Worm (Caenorhabditis elegans): ENCODE data around the gene T22F3.2.
"Not testable (repeated sequence)": the region's sequence is repeated elsewhere in the genome, so short reads cannot be mapped to it uniquely, and the experiment has no call there.

T22F3.2 gene

DNA sequence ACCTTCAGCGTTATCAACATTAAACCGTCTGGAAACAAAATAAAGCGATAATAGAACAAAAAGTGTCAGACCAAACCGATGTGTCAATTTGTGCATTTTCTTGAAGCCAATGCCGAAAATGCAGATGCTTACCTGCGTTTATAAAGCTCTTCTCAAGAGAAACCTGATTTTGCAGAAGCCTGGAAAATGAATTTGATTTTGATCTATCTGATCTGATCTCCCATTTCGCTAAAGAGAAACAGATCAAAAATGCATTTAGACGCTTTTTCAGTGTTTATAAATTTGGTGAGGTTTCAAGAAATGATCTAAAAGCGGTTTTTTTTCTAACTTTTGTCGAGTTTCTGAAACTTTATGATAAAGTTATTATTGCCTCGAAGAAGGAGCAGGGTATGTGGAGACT lies 23.6 kb upstream of the T22F3.2 start, which contains the start of gene T24A6.16:
Gene T24A6.16 (minus strand): TSS at position 101 of the 400 bp plus-strand sequence.
- TF ChIP-seq W03F9.2, him-1, dao-5 (tag; optimal IDR thresholded peaks at IDR 0.05): not testable (repeated sequence)

DNA sequence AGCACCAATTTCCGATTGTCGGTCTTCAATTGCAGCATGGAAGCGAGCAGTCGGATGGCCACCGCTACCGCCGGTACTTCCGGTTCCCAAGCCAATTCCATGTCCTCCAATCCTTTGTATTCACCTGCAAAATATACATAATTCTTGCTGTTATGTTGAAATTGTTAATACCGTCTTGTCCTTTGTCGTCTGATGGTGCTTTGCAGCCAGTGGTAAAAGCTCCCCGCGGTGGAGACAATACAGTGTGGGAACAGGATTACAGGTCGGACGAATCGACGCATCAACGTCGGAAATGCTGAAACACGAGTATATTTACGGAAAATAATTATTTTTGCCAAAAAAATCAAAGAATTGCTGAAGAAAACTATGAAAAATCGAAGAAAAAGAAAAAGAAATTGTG lies 22.1 kb upstream of the T22F3.2 start, which contains the start of gene T24A6.17:
Gene T24A6.17 (minus strand): TSS at position 101 of the 400 bp plus-strand sequence.
- not testable (repeated sequence) for TF ChIP-seq dao-5, W03F9.2, him-1 (tag; optimal IDR thresholded peaks at IDR 0.05)

DNA sequence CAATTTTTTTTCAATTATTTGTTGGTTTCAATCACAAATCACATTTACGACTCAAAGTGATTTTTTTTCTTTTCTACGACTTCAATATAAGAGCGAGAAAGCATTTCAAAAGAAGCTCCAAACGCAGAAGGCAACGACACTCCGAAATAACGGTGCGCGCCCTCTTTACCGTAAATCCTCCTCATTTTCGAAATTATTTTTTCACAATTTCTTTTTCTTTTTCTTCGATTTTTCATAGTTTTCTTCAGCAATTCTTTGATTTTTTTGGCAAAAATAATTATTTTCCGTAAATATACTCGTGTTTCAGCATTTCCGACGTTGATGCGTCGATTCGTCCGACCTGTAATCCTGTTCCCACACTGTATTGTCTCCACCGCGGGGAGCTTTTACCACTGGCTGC lies 15.7 kb upstream of the T22F3.2 start, which contains the start of gene F40C5.2:
Gene F40C5.2 (plus strand): TSS at position 301 of the 400 bp plus-strand sequence.
- TF ChIP-seq dao-5, W03F9.2, him-1 (tag; optimal IDR thresholded peaks at IDR 0.05): not testable (repeated sequence)

DNA sequence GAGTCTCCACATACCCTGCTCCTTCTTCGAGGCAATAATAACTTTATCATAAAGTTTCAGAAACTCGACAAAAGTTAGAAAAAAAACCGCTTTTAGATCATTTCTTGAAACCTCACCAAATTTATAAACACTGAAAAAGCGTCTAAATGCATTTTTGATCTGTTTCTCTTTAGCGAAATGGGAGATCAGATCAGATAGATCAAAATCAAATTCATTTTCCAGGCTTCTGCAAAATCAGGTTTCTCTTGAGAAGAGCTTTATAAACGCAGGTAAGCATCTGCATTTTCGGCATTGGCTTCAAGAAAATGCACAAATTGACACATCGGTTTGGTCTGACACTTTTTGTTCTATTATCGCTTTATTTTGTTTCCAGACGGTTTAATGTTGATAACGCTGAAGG lies 14.0 kb upstream of the T22F3.2 start, which contains the start of gene F40C5.1:
Gene F40C5.1 (plus strand): TSS at position 301 of the 400 bp plus-strand sequence.
- TF ChIP-seq W03F9.2, dao-5, him-1 (tag; optimal IDR thresholded peaks at IDR 0.05): not testable (repeated sequence)

DNA sequence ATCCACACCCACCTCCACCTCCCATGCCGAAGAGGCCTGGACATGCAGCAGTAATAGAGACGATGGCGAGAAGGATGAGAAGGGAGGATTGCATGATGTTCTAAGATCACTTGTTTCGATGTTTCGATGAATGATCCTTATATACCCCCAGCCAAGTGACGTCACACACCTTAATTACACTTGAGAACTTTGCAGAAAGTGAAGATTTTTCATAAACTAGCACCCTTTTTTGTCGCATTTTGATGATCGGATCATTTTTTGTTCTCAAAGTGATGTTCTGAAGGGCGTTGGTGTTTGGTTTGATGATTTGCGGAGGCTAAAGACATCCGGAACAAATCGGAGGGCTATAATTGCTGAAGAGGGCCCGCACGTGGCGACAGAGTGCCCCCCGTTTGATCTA lies 10.7 kb upstream of the T22F3.2 start, which contains the start of gene grl-27:
Gene grl-27 (minus strand): TSS at position 101 of the 400 bp plus-strand sequence.
- TF ChIP-seq him-1 (tag; optimal IDR thresholded peaks at IDR 0.05) = no peak
- TF ChIP-seq dao-5 (tag; optimal IDR thresholded peaks at IDR 0.05) = no peak
- TF ChIP-seq W03F9.2 (tag; optimal IDR thresholded peaks at IDR 0.05) = no peak

DNA sequence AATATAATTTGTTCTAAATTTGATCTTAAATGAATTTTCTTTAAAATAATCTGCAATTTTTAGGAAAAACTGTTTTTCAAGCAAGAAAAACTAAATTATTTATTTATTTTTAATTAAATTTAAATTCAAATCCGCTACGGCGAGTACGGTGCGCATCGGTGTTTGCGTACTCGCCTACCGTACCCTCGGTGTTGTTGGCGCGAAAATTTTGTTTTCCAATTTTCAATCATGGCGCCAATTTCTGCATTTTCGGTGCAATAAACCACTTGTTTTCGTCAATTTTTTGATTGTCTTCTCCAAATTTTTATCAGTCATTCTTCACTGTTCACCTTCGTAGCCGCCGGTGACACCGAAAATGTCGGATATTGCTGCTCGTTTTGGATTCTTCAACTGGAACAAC lies 7.6 kb upstream of the T22F3.2 start, which contains the start of gene pygl-1:
Gene pygl-1 (plus strand): TSS at position 211 of the 400 bp plus-strand sequence.
- TF ChIP-seq W03F9.2 (tag; optimal IDR thresholded peaks at IDR 0.05) (peak; percentile 2), dao-5 (tag; optimal IDR thresholded peaks at IDR 0.05) (no peak), him-1 (tag; optimal IDR thresholded peaks at IDR 0.05) (no peak)

DNA sequence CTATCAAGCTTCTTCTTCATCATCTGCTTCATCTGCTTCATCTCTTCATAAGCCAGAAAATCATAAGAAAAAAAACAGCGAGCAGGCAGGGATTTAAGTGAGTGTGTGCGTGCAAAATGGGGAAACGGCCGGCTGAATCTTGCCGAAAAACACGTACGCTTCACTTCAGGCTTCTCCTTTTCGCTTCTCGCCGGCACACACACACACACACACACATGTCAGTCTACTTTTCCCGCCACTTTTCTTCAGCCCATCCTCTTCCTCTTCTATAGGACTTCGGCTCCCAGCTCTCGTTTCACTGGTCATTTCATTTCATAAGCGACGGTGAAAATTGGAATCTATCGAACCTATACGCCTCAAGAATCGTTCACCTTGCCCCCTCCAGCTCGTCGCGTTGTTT lies 7.2 kb upstream of the T22F3.2 start:
- no peak for TF ChIP-seq W03F9.2 (tag; optimal IDR thresholded peaks at IDR 0.05)
- TF ChIP-seq dao-5 (tag; optimal IDR thresholded peaks at IDR 0.05) = no peak
- TF ChIP-seq him-1 (tag; optimal IDR thresholded peaks at IDR 0.05) = no peak

DNA sequence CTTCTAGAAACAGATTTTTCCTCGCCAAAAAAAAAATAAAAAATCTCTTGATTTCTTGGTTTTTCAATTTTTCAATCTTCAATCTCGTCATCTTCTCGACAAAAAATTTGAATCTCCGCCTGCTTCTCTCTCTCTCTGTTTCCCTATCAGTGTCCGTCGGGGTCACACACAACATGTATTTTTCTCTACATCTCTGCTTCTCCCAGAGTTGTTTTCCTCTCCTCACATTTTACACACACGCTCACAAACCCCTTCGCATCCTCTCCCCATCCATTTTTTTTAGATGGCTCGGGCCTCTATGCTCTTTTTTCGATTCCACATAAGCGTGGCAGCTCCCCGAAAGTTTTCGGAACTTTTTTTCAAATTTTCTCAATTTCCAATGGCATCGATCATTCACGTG lies 6.6 kb upstream of the T22F3.2 start:
- TF ChIP-seq dao-5 (tag; optimal IDR thresholded peaks at IDR 0.05) (no peak), W03F9.2 (tag; optimal IDR thresholded peaks at IDR 0.05) (peak; percentile 42), him-1 (tag; optimal IDR thresholded peaks at IDR 0.05) (no peak)

DNA sequence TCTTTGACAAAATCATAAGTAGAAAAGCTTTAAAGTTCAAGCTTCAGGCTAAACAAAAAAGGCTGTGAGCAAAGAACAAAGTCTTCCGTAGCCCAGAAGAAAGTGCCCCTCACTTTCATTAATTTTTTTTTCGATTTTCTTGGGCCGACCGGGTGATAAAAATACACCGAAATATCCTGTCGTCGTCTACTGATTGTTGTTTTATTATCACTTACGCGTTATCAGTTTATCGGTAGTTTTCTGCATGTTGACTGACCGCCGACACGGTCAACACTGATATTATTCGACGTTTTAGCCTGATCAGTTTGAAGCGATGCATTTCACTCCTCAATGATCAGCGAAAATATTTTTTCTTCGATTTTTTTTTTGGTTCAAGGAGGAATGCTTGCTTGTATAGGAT lies 6.1 kb upstream of the T22F3.2 start:
- TF ChIP-seq dao-5 (tag; optimal IDR thresholded peaks at IDR 0.05) (no peak), W03F9.2 (tag; optimal IDR thresholded peaks at IDR 0.05) (no peak), him-1 (tag; optimal IDR thresholded peaks at IDR 0.05) (no peak)

DNA sequence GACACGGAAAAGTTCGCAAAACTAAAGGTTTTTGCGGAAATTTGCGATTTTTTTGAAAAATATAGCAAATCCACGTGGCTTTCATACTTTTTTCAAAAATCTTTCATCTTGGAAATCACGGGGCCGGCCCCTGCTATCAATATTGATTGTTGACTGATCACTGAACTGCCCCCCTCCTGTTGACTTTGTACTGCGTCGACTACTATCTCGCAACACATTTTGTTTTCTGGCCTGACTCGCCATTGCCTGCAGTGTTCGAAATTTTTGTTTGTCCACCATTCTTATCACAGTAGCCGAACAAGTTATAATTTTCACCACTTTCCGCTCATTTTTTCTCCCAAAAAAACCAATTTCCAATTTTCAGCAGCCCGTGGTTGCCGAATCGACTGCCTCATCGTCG lies 5.4 kb upstream of the T22F3.2 start:
- no peak for TF ChIP-seq dao-5 (tag; optimal IDR thresholded peaks at IDR 0.05)
- no peak for TF ChIP-seq W03F9.2 (tag; optimal IDR thresholded peaks at IDR 0.05)
- no peak for TF ChIP-seq him-1 (tag; optimal IDR thresholded peaks at IDR 0.05)

DNA sequence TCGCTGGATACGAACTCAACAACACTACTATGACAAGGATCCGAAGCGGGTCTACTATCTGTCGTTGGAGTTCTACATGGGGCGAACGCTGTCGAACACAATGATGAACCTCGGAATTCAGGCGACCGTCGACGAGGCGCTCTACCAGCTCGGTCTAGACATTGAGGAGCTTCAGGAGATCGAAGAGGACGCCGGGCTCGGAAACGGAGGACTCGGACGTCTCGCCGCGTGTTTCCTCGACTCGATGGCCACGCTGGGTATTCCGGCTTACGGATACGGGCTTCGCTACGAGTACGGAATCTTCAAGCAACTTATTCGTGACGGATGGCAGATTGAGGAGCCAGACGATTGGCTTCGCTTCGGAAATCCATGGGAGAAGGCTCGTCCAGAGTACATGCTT lies 4.8 kb upstream of the T22F3.2 start:
- TF ChIP-seq W03F9.2 (tag; optimal IDR thresholded peaks at IDR 0.05) (no peak), him-1 (tag; optimal IDR thresholded peaks at IDR 0.05) (no peak), dao-5 (tag; optimal IDR thresholded peaks at IDR 0.05) (no peak)

DNA sequence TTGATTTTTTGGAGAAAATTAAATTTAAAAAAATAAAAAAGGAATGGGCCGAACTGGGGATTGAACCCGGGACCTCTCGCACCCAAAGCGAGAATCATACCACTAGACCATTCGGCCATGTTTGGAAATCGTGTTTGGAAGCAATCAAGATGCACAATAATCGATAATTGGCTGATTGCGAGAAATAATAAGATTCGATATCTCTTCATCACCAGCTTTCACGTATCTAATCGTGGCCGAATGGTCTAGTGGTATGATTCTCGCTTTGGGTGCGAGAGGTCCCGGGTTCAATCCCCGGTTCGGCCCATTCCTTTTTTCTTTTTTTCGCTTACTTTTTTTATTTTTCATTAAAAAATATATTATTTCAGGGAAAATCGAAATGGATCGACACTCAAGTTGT lies 4.4 kb upstream of the T22F3.2 start:
- TF ChIP-seq W03F9.2 (tag; optimal IDR thresholded peaks at IDR 0.05) = peak; percentile 32
- TF ChIP-seq dao-5 (tag; optimal IDR thresholded peaks at IDR 0.05) = no peak

DNA sequence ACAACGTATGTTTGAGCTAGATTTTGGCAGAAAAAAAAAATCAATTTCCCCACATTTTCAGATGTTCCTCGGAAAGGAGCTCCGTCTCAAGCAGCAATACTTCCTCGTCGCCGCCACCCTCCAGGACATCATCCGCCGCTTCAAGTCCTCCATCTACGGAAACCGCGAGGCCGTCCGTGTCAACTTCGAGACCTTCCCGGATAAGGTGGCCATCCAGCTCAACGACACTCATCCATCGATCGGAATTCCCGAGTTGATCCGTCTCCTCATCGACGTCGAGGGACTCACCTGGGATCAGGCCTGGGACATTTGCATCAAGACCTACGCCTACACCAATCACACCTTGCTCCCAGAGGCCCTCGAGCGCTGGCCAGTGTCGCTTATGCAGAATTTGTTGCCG lies 3.8 kb upstream of the T22F3.2 start:
- TF ChIP-seq him-1 (tag; optimal IDR thresholded peaks at IDR 0.05) (no peak), dao-5 (tag; optimal IDR thresholded peaks at IDR 0.05) (no peak), W03F9.2 (tag; optimal IDR thresholded peaks at IDR 0.05) (no peak)

DNA sequence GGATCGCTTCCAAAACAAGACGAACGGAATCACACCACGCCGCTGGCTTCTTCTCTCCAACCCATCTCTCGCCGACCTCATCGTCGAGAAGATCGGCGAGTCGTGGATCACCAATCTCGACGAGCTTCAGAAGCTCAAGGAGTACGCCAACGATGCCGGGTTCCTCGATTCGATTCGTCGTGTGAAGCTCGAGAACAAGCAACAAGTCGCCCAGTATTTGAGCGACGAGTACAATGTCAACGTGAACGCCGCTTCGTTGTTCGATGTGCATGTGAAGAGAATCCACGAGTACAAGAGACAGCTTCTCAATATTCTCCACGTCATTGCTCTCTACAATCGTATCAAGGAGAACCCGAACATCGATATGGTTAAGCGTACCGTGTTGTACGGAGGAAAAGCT lies 2.8 kb upstream of the T22F3.2 start:
- TF ChIP-seq dao-5 (tag; optimal IDR thresholded peaks at IDR 0.05) (no peak), W03F9.2 (tag; optimal IDR thresholded peaks at IDR 0.05) (no peak)

DNA sequence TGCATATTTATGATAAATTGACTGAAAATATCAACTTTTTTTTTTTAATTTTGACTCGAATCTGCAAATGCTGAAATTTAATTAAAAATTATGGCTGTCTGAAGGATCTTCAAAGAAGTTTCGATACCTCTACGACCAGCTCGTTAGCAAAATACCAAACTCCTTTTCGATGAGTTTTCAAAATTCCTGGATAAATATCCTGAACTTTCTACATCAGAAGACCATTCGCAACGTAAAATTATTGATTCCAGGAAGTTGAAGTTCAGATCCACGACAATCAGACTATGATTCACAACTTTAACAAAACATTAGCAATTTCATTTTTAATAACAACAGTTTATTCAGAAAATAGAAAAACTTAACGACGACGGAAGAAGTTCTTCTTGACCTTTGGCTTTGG lies 1.4 kb upstream of the T22F3.2 start:
- TF ChIP-seq dao-5 (tag; optimal IDR thresholded peaks at IDR 0.05) (no peak), W03F9.2 (tag; optimal IDR thresholded peaks at IDR 0.05) (no peak), him-1 (tag; optimal IDR thresholded peaks at IDR 0.05) (no peak)

Data from whole organism, L4/young adult.